Fruit fly (Drosophila melanogaster) whole organism, prepupa: Measurements from ENCODE around the gene CG10660.

Source experiments
- Blimp-1 ChIP-seq: fragments of 200-800 bp; sonication (Bioruptor generic); optimal IDR thresholded peaks from 3 replicates; lab custom pipeline; 2017; ENCODE audit warnings: missing biosample characterization, missing genetic modification characterization, mild to moderate bottlenecking, moderate library complexity, missing genetic modification reagents
- CG10631 ChIP-seq: fragments of 200-800 bp; sonication (Bioruptor generic); optimal IDR thresholded peaks from 2 replicates; lab custom pipeline; 2016; ENCODE audit warnings: missing biosample characterization, missing genetic modification characterization
- CG10669 ChIP-seq: fragments of 200-800 bp; sonication (Bioruptor generic); optimal IDR thresholded peaks from 3 replicates; lab custom pipeline; 2018; ENCODE audit warnings: missing biosample characterization, mild to moderate bottlenecking, missing genetic modification characterization, moderate library complexity
- CG1621 ChIP-seq: fragments of 200-800 bp; sonication (Bioruptor generic); optimal IDR thresholded peaks from 3 replicates; lab custom pipeline; 2018; ENCODE audit warnings: missing biosample characterization, mild to moderate bottlenecking, missing genetic modification characterization
- CG3032 ChIP-seq: fragments of 200-800 bp; optimal IDR thresholded peaks from 2 replicates; lab custom pipeline; 2019; ENCODE audit warnings: missing biosample characterization, mild to moderate bottlenecking, missing genetic modification characterization, moderate library complexity
- CG31627 ChIP-seq: fragments of 200-800 bp; sonication (Bioruptor generic); optimal IDR thresholded peaks from 3 replicates; lab custom pipeline; 2016; ENCODE audit warnings: missing biosample characterization, missing genetic modification characterization
- CG34406 ChIP-seq: fragments of 200-800 bp; sonication (Bioruptor generic); optimal IDR thresholded peaks from 3 replicates; lab custom pipeline; 2016; ENCODE audit warnings: missing biosample characterization, missing genetic modification characterization
- CG3919 ChIP-seq: fragments of 200-800 bp; sonication (Bioruptor generic); optimal IDR thresholded peaks from 3 replicates; lab custom pipeline; 2016; ENCODE audit warnings: missing biosample characterization, missing genetic modification characterization
- CG6163 ChIP-seq: fragments of 200-800 bp; sonication (Bioruptor generic); IDR thresholded peaks from 3 replicates; pipeline ENCODE4 v1.3.6; 2022; ENCODE audit warnings: missing biosample characterization, missing genetic modification characterization
- CG6792 ChIP-seq: fragments of 200-800 bp; sonication (Bioruptor generic); optimal IDR thresholded peaks from 3 replicates; lab custom pipeline; 2016; ENCODE audit warnings: missing biosample characterization, missing genetic modification characterization
- CG6808 ChIP-seq: fragments of 200-800 bp; sonication (Bioruptor generic); optimal IDR thresholded peaks from 3 replicates; lab custom pipeline; 2017; ENCODE audit warnings: missing biosample characterization, missing genetic modification characterization, mild to moderate bottlenecking, moderate library complexity, missing genetic modification reagents
- CG6854 ChIP-seq: fragments of 200-800 bp; sonication (Bioruptor generic); optimal IDR thresholded peaks from 2 replicates; lab custom pipeline; 2017; ENCODE audit warnings: missing biosample characterization, mild to moderate bottlenecking, missing genetic modification characterization
- CG7368 ChIP-seq: fragments of 200-800 bp; sonication (Bioruptor generic); optimal IDR thresholded peaks from 3 replicates; lab custom pipeline; 2016; ENCODE audit warnings: missing biosample characterization, missing genetic modification characterization
- CG8119 ChIP-seq: fragments of 200-800 bp; sonication (Bioruptor generic); IDR thresholded peaks from 3 replicates; pipeline ENCODE4 v1.3.6; 2022; ENCODE audit warnings: missing biosample characterization, missing genetic modification characterization
- CG8632 ChIP-seq: fragments of 200-800 bp; sonication (Bioruptor generic); optimal IDR thresholded peaks from 3 replicates; lab custom pipeline; 2016; ENCODE audit warnings: missing biosample characterization, missing genetic modification characterization
- Eip75B ChIP-seq: fragments of 200-800 bp; sonication (Bioruptor generic); optimal IDR thresholded peaks from 3 replicates; lab custom pipeline; 2016; ENCODE audit warnings: missing biosample characterization, missing genetic modification characterization
- Eip78C ChIP-seq: fragments of 200-800 bp; sonication (Bioruptor generic); peaks from one replicate; lab custom pipeline; 2016; ENCODE audit warnings: missing biosample characterization, missing genetic modification characterization
- Eip93F ChIP-seq: fragments of 200-800 bp; sonication (Bioruptor generic); optimal IDR thresholded peaks from 2 replicates; lab custom pipeline; 2016; ENCODE audit warnings: missing biosample characterization, mild to moderate bottlenecking, missing genetic modification characterization
- Ets96B ChIP-seq: fragments of 200-800 bp; optimal IDR thresholded peaks from 2 replicates; lab custom pipeline; 2019; ENCODE audit warnings: missing biosample characterization, mild to moderate bottlenecking, missing genetic modification characterization, moderate library complexity
- Hr38 ChIP-seq: sonication (Bioruptor generic); optimal IDR thresholded peaks from 2 replicates; lab custom pipeline; 2016; ENCODE audit warnings: missing biosample characterization, missing genetic modification characterization
- Hr39 ChIP-seq: fragments of 200-800 bp; sonication (Bioruptor generic); optimal IDR thresholded peaks from 2 replicates; lab custom pipeline; 2016; ENCODE audit warnings: missing biosample characterization, missing genetic modification characterization
- Hr4 ChIP-seq: fragments of 200-800 bp; sonication (Bioruptor generic); optimal IDR thresholded peaks from 3 replicates; lab custom pipeline; 2016; ENCODE audit warnings: missing biosample characterization, missing genetic modification characterization
- Lpt ChIP-seq: fragments of 200-800 bp; sonication (Bioruptor generic); optimal IDR thresholded peaks from 3 replicates; lab custom pipeline; 2016; ENCODE audit warnings: missing biosample characterization, missing genetic modification characterization
- Met ChIP-seq: fragments of 200-800 bp; sonication (Bioruptor generic); optimal IDR thresholded peaks from 3 replicates; lab custom pipeline; 2016; ENCODE audit warnings: missing biosample characterization, missing genetic modification characterization
- OdsH ChIP-seq: fragments of 200-800 bp; sonication (Bioruptor generic); optimal IDR thresholded peaks from 3 replicates; lab custom pipeline; 2016; ENCODE audit warnings: missing biosample characterization, missing genetic modification characterization
- Sox14 ChIP-seq: fragments of 200-800 bp; sonication (Bioruptor generic); optimal IDR thresholded peaks from 3 replicates; lab custom pipeline; 2016; ENCODE audit warnings: missing biosample characterization, missing genetic modification characterization
- achi ChIP-seq: fragments of 200-800 bp; sonication (Bioruptor generic); optimal IDR thresholded peaks from 3 replicates; lab custom pipeline; 2016; ENCODE audit warnings: missing biosample characterization, missing genetic modification characterization
- acj6 ChIP-seq: fragments of 200-800 bp; sonication (Bioruptor generic); optimal IDR thresholded peaks from 3 replicates; lab custom pipeline; 2016; ENCODE audit warnings: missing biosample characterization, missing genetic modification characterization
- cyc ChIP-seq: fragments of 200-800 bp; sonication (Bioruptor generic); optimal IDR thresholded peaks from 3 replicates; lab custom pipeline; 2016; ENCODE audit warnings: missing biosample characterization, missing genetic modification characterization
- dac ChIP-seq: fragments of 200-800 bp; sonication (Bioruptor generic); optimal IDR thresholded peaks from 2 replicates; lab custom pipeline; 2017; ENCODE audit warnings: missing biosample characterization, mild to moderate bottlenecking, missing genetic modification characterization
- dsx ChIP-seq: fragments of 200-800 bp; optimal IDR thresholded peaks from 3 replicates; lab custom pipeline; 2019; ENCODE audit warnings: missing biosample characterization, mild to moderate bottlenecking, missing genetic modification characterization, moderate library complexity; ENCODE audit not compliant: poor library complexity, severe bottlenecking
- eg ChIP-seq: fragments of 200-800 bp; sonication (Bioruptor generic); IDR thresholded peaks from 3 replicates; pipeline ENCODE4 v1.3.6; 2022; ENCODE audit warnings: missing biosample characterization, missing genetic modification characterization
- esn ChIP-seq: fragments of 200-800 bp; sonication (Bioruptor generic); optimal IDR thresholded peaks from 2 replicates; lab custom pipeline; 2016; ENCODE audit warnings: missing biosample characterization, mild to moderate bottlenecking, missing genetic modification characterization, moderate library complexity
- fkh ChIP-seq: fragments of 200-800 bp; sonication (Bioruptor generic); optimal IDR thresholded peaks from 3 replicates; lab custom pipeline; 2017; ENCODE audit warnings: missing biosample characterization, mild to moderate bottlenecking, missing genetic modification characterization, moderate library complexity
- lz ChIP-seq: fragments of 200-800 bp; sonication (Bioruptor generic); optimal IDR thresholded peaks from 3 replicates; lab custom pipeline; 2016; ENCODE audit warnings: missing biosample characterization, missing genetic modification characterization
- net ChIP-seq: fragments of 200-800 bp; sonication (Bioruptor generic); optimal IDR thresholded peaks from 3 replicates; lab custom pipeline; 2016; ENCODE audit warnings: missing biosample characterization, missing genetic modification characterization
- spab ChIP-seq: fragments of 200-800 bp; sonication (Bioruptor generic); optimal IDR thresholded peaks from 2 replicates; lab custom pipeline; 2017; ENCODE audit warnings: missing biosample characterization, mild to moderate bottlenecking, missing genetic modification characterization, missing genetic modification reagents
- svp ChIP-seq: fragments of 200-800 bp; sonication (Bioruptor generic); peaks from one replicate; lab custom pipeline; 2016; ENCODE audit warnings: missing biosample characterization, missing genetic modification characterization
- topi ChIP-seq: fragments of 200-800 bp; sonication (Bioruptor generic); optimal IDR thresholded peaks from 3 replicates; lab custom pipeline; 2016; ENCODE audit warnings: missing biosample characterization, missing genetic modification characterization
- vri ChIP-seq: fragments of 200-800 bp; sonication (Bioruptor generic); optimal IDR thresholded peaks from 3 replicates; lab custom pipeline; 2016; ENCODE audit warnings: missing biosample characterization, mild to moderate bottlenecking, missing genetic modification characterization

The CG10660 gene

dm6 chr3L:12503865-12504650 is 13.6 kb upstream of the CG10660 start, which contains the start of the genes CG10646 and vih (continued):
- TF ChIP-seq dsx (no peak), svp (GFP tag; lab: Kevin White, UChicago) (no peak), cyc (GFP tag; lab: Kevin White, UChicago) (peak; percentile 54), CG8119 (peak; percentile 32; the same call in 1 of the 3 replicates), Lpt (no peak), CG6163 (0 out of 3 replicates have a peak, but pooled peaks have one; percentile 18), dac (GFP tag; lab: Kevin White, UChicago) (no peak), Hr39 (no peak), vri (no peak)

- TF ChIP-seq lz (GFP tag; lab: Kevin White, UChicago) (peak; percentile 49), Blimp-1 (peak; percentile 8), CG6808 (GFP tag; lab: Kevin White, UChicago) (peak; percentile 4), topi (GFP tag; lab: Kevin White, UChicago) (peak; percentile 59), Ets96B (tag; lab: Kevin White, UChicago) (peak; percentile 26), acj6 (GFP tag; lab: Kevin White, UChicago) (peak; percentile 52), CG6854 (GFP tag; lab: Kevin White, UChicago) (peak; percentile 33), CG7368 (GFP tag; lab: Kevin White, UChicago) (no peak), fkh (GFP tag; lab: Kevin White, UChicago) (peak; percentile 65), Eip93F (GFP tag; lab: Kevin White, UChicago) (peak; percentile 36), CG8119 (no peak), spab (GFP tag; lab: Kevin White, UChicago) (no peak), CG10669 (GFP tag; lab: Kevin White, UChicago) (no peak), Eip75B (GFP tag; lab: Kevin White, UChicago) (peak; percentile 68), dac (GFP tag; lab: Kevin White, UChicago) (no peak), Met (GFP tag; lab: Kevin White, UChicago) (no peak), Hr4 (GFP tag; lab: Kevin White, UChicago) (peak; percentile 56), CG10631 (GFP tag; lab: Kevin White, UChicago) (peak; percentile 45), Eip78C (peak; percentile 88), net (GFP tag; lab: Kevin White, UChicago) (no peak), CG31627 (GFP tag; lab: Kevin White, UChicago) (peak; percentile 40), CG8632 (GFP tag; lab: Kevin White, UChicago) (peak; percentile 4), vri (peak; percentile 59), OdsH (GFP tag; lab: Kevin White, UChicago) (peak; percentile 23), CG3032 (tag; lab: Kevin White, UChicago) (peak; percentile 35), CG6792 (peak; percentile 1), esn (GFP tag; lab: Kevin White, UChicago) (peak; percentile 74), CG34406 (GFP tag; lab: Kevin White, UChicago) (peak; percentile 34), CG1621 (tag; lab: Kevin White, UChicago) (peak; percentile 44), Sox14 (peak; percentile 81), dsx (peak; percentile 13), achi (peak; percentile 41), eg (no peak), Hr38 (GFP tag; lab: Kevin White, UChicago) (no peak), CG3919 (GFP tag; lab: Kevin White, UChicago) (peak; percentile 38), Lpt (no peak), cyc (GFP tag; lab: Kevin White, UChicago) (peak; percentile 43), CG6163 (no peak)
These were observed 10.8 kb upstream of the CG10660 start, which contains the start of the genes CG10638 and CG10681 for dm6 chr3L:12501249-12501648. Gene CG10638, minus strand, starts transcription at chr3L:12501311. Gene CG10681, plus strand, starts transcription at chr3L:12501513.
